Comparison of ENCODE assay signal across 2 fruit fly cellular contexts in genomic region chr3R:7753518-7753917, dm6.
TF ChIP-seq lines count a peak whose summit lies in the region.

No protein-coding gene starts in this region.

TF ChIP-seq in whole organism, embryonic, 481 proteins besides CTCF, POLR2A, EP300 and RAD21 (continued from another document):
- no peak for TF ChIP-seq CG10209 (GFP tag; optimal IDR thresholded peaks at IDR 0.05; lab: Kevin White, UChicago)
- no peak for TF ChIP-seq CG12071 (GFP tag; optimal IDR thresholded peaks at IDR 0.05; lab: Kevin White, UChicago)
- no peak for TF ChIP-seq kni (GFP tag; optimal IDR thresholded peaks at IDR 0.05; lab: Kevin White, UChicago)
- no peak for TF ChIP-seq CG11560 (tag; IDR thresholded peaks at IDR 0.05; lab: Robert Waterston, UW)
- TF ChIP-seq CG13894 (tag; optimal IDR thresholded peaks at IDR 0.05; lab: Kevin White, UChicago): peak; percentile 1
- peak; percentile 19 for TF ChIP-seq scrt (GFP tag; optimal IDR thresholded peaks at IDR 0.05; lab: Kevin White, UChicago)
- no peak for TF ChIP-seq CG15269 (tag; optimal IDR thresholded peaks at IDR 0.05; lab: Kevin White, UChicago)
- no peak for TF ChIP-seq hth (optimal IDR thresholded peaks at IDR 0.05; lab: Kevin White, UChicago)
- TF ChIP-seq CG10274 (GFP tag; optimal IDR thresholded peaks at IDR 0.05; lab: Kevin White, UChicago): no peak
- no peak for TF ChIP-seq CG4707 (GFP tag; optimal IDR thresholded peaks at IDR 0.05; lab: Kevin White, UChicago)
- no peak for TF ChIP-seq YL-1 (GFP tag; optimal IDR thresholded peaks at IDR 0.05; lab: Kevin White, UChicago)
- TF ChIP-seq CG3163 (GFP tag; optimal IDR thresholded peaks at IDR 0.05; lab: Kevin White, UChicago): peak; percentile 97
- TF ChIP-seq Adf1 (GFP tag; IDR thresholded peaks at IDR 0.05; lab: Robert Waterston, UW): peak; percentile 50
- TF ChIP-seq CG11504 (tag; optimal IDR thresholded peaks at IDR 0.05; lab: Kevin White, UChicago): no peak
- TF ChIP-seq Sry-δ (GFP tag; optimal IDR thresholded peaks at IDR 0.05; lab: Kevin White, UChicago): no peak
- TF ChIP-seq CG17612 (GFP tag; IDR thresholded peaks at IDR 0.05; lab: Robert Waterston, UW): no peak
- TF ChIP-seq tio (GFP tag; optimal IDR thresholded peaks at IDR 0.05; lab: Kevin White, UChicago): no peak
- no peak for TF ChIP-seq CG3726 (GFP tag; IDR thresholded peaks at IDR 0.05; lab: Robert Waterston, UW)
- TF ChIP-seq Bdp1 (GFP tag; optimal IDR thresholded peaks at IDR 0.05; lab: Kevin White, UChicago): no peak
- TF ChIP-seq chif (GFP tag; optimal IDR thresholded peaks at IDR 0.05; lab: Kevin White, UChicago): no peak
- no peak for TF ChIP-seq HmgZ (tag; optimal IDR thresholded peaks at IDR 0.05; lab: Kevin White, UChicago)
- TF ChIP-seq ara (GFP tag; IDR thresholded peaks at IDR 0.05; lab: Robert Waterston, UW): no peak
- TF ChIP-seq CG2712 (tag; optimal IDR thresholded peaks at IDR 0.05; lab: Kevin White, UChicago): no peak
- no peak for TF ChIP-seq Side (GFP tag; optimal IDR thresholded peaks at IDR 0.05; lab: Kevin White, UChicago)
- TF ChIP-seq NfI (GFP tag; optimal IDR thresholded peaks at IDR 0.05; lab: Kevin White, UChicago): no peak
- TF ChIP-seq tup (GFP tag; optimal IDR thresholded peaks at IDR 0.05; lab: Kevin White, UChicago): no peak
- TF ChIP-seq CG13775 (GFP tag; optimal IDR thresholded peaks at IDR 0.05; lab: Kevin White, UChicago): no peak
- TF ChIP-seq Atf6 (GFP tag; IDR thresholded peaks at IDR 0.05; lab: Robert Waterston, UW): no peak
- no peak for TF ChIP-seq gce (GFP tag; IDR thresholded peaks at IDR 0.05; lab: Robert Waterston, UW)
- TF ChIP-seq Opbp (GFP tag; IDR thresholded peaks at IDR 0.05; lab: Robert Waterston, UW; ENCODE audit: partially characterized antibody): no peak
- TF ChIP-seq CG7745 (tag; optimal IDR thresholded peaks at IDR 0.05; lab: Kevin White, UChicago): no peak
- TF ChIP-seq CG15011 (GFP tag; optimal IDR thresholded peaks at IDR 0.05; lab: Kevin White, UChicago): no peak
- TF ChIP-seq chinmo (GFP tag; IDR thresholded peaks at IDR 0.05; lab: Robert Waterston, UW; ENCODE audit: partially characterized antibody): 0 out of 4 replicates have a peak, but pooled peaks have one; percentile 21
- peak; percentile 28 for TF ChIP-seq Ets65A (GFP tag; lab: Kevin White, UChicago)
- peak; percentile 92 for TF ChIP-seq CG10321 (GFP tag; IDR thresholded peaks at IDR 0.05; lab: Robert Waterston, UW)
- no peak for TF ChIP-seq CG7372 (GFP tag; IDR thresholded peaks at IDR 0.05; lab: Robert Waterston, UW)
- TF ChIP-seq Lim3 (GFP tag; IDR thresholded peaks at IDR 0.05; lab: Robert Waterston, UW): no peak
- no peak for TF ChIP-seq CG3838 (GFP tag; optimal IDR thresholded peaks at IDR 0.05; lab: Kevin White, UChicago)
- peak; percentile 15 for TF ChIP-seq abd-A (tag; optimal IDR thresholded peaks at IDR 0.05; lab: Kevin White, UChicago)
- no peak for TF ChIP-seq pum (GFP tag; optimal IDR thresholded peaks at IDR 0.05; lab: Kevin White, UChicago)
- no peak for TF ChIP-seq Hr78 (GFP tag; optimal IDR thresholded peaks at IDR 0.05; lab: Kevin White, UChicago)
- no peak for TF ChIP-seq otp (GFP tag; IDR thresholded peaks at IDR 0.05; lab: Robert Waterston, UW)
- no peak for TF ChIP-seq h (optimal IDR thresholded peaks at IDR 0.05; lab: Kevin White, UChicago)
- TF ChIP-seq crc (GFP tag; optimal IDR thresholded peaks at IDR 0.05; lab: Kevin White, UChicago): no peak

TF ChIP-seq in whole organism, prepupa, 60 proteins besides CTCF, POLR2A, EP300 and RAD21 (continued from another document):
- TF ChIP-seq dsx (GFP tag; optimal IDR thresholded peaks at IDR 0.05; lab: Kevin White, UChicago; ENCODE audit: poor library complexity, severe bottlenecking) (no peak), acj6 (GFP tag; optimal IDR thresholded peaks at IDR 0.05; lab: Kevin White, UChicago) (no peak), CG11294 (GFP tag; IDR thresholded peaks at IDR 0.05; lab: Robert Waterston, UW) (no peak), svp (GFP tag; lab: Kevin White, UChicago) (peak; percentile 57), CG3032 (tag; optimal IDR thresholded peaks at IDR 0.05; lab: Kevin White, UChicago) (peak; percentile 37), Blimp-1 (GFP tag; optimal IDR thresholded peaks at IDR 0.05; lab: Kevin White, UChicago) (no peak), Eip93F (GFP tag; optimal IDR thresholded peaks at IDR 0.05; lab: Kevin White, UChicago) (no peak), CG6276 (GFP tag; optimal IDR thresholded peaks at IDR 0.05; lab: Kevin White, UChicago) (no peak), Gug (GFP tag; IDR thresholded peaks at IDR 0.05; lab: Robert Waterston, UW) (no peak), CG10669 (GFP tag; optimal IDR thresholded peaks at IDR 0.05; lab: Kevin White, UChicago) (peak; percentile 13), vri (GFP tag; optimal IDR thresholded peaks at IDR 0.05; lab: Kevin White, UChicago) (no peak), CG3919 (GFP tag; optimal IDR thresholded peaks at IDR 0.05; lab: Kevin White, UChicago) (no peak), CG6792 (GFP tag; optimal IDR thresholded peaks at IDR 0.05; lab: Kevin White, UChicago) (no peak), CG9139 (GFP tag; optimal IDR thresholded peaks at IDR 0.05; lab: Kevin White, UChicago) (no peak), CG16779 (tag; optimal IDR thresholded peaks at IDR 0.05; lab: Kevin White, UChicago) (no peak), Lpt (GFP tag; optimal IDR thresholded peaks at IDR 0.05; lab: Kevin White, UChicago) (no peak), OdsH (GFP tag; optimal IDR thresholded peaks at IDR 0.05; lab: Kevin White, UChicago) (no peak), Smox (GFP tag; optimal IDR thresholded peaks at IDR 0.05; lab: Kevin White, UChicago) (no peak), CG6808 (GFP tag; optimal IDR thresholded peaks at IDR 0.05; lab: Kevin White, UChicago) (no peak), pdm3 (GFP tag; optimal IDR thresholded peaks at IDR 0.05; lab: Kevin White, UChicago) (no peak), CG8319 (GFP tag; optimal IDR thresholded peaks at IDR 0.05; lab: Kevin White, UChicago) (no peak), CG1621 (tag; optimal IDR thresholded peaks at IDR 0.05; lab: Kevin White, UChicago) (peak; percentile 16), topi (GFP tag; optimal IDR thresholded peaks at IDR 0.05; lab: Kevin White, UChicago) (no peak), Eip75B (GFP tag; optimal IDR thresholded peaks at IDR 0.05; lab: Kevin White, UChicago) (no peak), achi (GFP tag; optimal IDR thresholded peaks at IDR 0.05; lab: Kevin White, UChicago) (no peak), Sox15 (GFP tag; optimal IDR thresholded peaks at IDR 0.05; lab: Kevin White, UChicago) (no peak), salr (GFP tag; optimal IDR thresholded peaks at IDR 0.05; lab: Kevin White, UChicago) (no peak)
